Fruit fly (Drosophila melanogaster) whole organism, embryonic: ENCODE data around the gene Sc2.
A peak's percentile ranks its signal among the peaks of the same experiment; 100 is the strongest.

Experiments
- B-H2 ChIP-seq: fragments of 200-800 bp; sonication (Bioruptor generic); optimal IDR thresholded peaks from 2 replicates; lab custom pipeline; 2018; ENCODE audit warnings: missing biosample characterization, mild to moderate bottlenecking, missing genetic modification characterization
- Bteb2 ChIP-seq: fragments of 200-800 bp; sonication (Bioruptor generic); optimal IDR thresholded peaks from 2 replicates; lab custom pipeline; 2016; ENCODE audit warnings: missing biosample characterization, missing genetic modification characterization
- CG1024 ChIP-seq: fragments of 200-800 bp; sonication (Bioruptor generic); IDR thresholded peaks from 2 replicates; pipeline ENCODE4 v1.3.6; 2022; ENCODE audit warnings: missing biosample characterization, missing genetic modification characterization
- CG10431 ChIP-seq: fragments of 200-800 bp; sonication (Bioruptor generic); optimal IDR thresholded peaks from 3 replicates; lab custom pipeline; 2018; ENCODE audit warnings: missing biosample characterization, mild to moderate bottlenecking, missing genetic modification characterization
- CG11247 ChIP-seq: fragments of 200-800 bp; sonication (Bioruptor generic); IDR thresholded peaks from 2 replicates; pipeline ENCODE4 v1.3.6; 2022; ENCODE audit warnings: missing biosample characterization, missing genetic modification characterization
- CG11504 ChIP-seq: fragments of 200-800 bp; sonication (Bioruptor generic); optimal IDR thresholded peaks from 3 replicates; lab custom pipeline; 2019; ENCODE audit warnings: missing biosample characterization, mild to moderate bottlenecking, missing genetic modification characterization, moderate library complexity
- CG12104 ChIP-seq: fragments of 200-800 bp; sonication (Bioruptor generic); optimal IDR thresholded peaks from 3 replicates; lab custom pipeline; 2016; ENCODE audit warnings: missing biosample characterization, missing genetic modification characterization
- CG1233 ChIP-seq: fragments of 200-800 bp; sonication (Bioruptor generic); optimal IDR thresholded peaks from 4 replicates; lab custom pipeline; 2018; ENCODE audit warnings: missing biosample characterization, mild to moderate bottlenecking, missing genetic modification characterization
- CG13624 ChIP-seq: fragments of 200-800 bp; sonication (Bioruptor generic); optimal IDR thresholded peaks from 2 replicates; lab custom pipeline; 2016; ENCODE audit warnings: missing biosample characterization, missing genetic modification characterization
- CG14965 ChIP-seq: fragments of 200-800 bp; sonication (Bioruptor generic); optimal IDR thresholded peaks from 2 replicates; lab custom pipeline; 2016; ENCODE audit warnings: missing biosample characterization, missing genetic modification characterization, borderline replicate concordance
- CG15269 ChIP-seq: fragments of 200-800 bp; sonication (Bioruptor generic); optimal IDR thresholded peaks from 2 replicates; lab custom pipeline; 2018; ENCODE audit warnings: missing biosample characterization, mild to moderate bottlenecking, missing genetic modification characterization, moderate library complexity
- CG15601 ChIP-seq: fragments of 200-800 bp; sonication (Bioruptor generic); optimal IDR thresholded peaks from 3 replicates; lab custom pipeline; 2019; ENCODE audit warnings: missing biosample characterization, mild to moderate bottlenecking, missing genetic modification characterization, moderate library complexity
- CG16813 ChIP-seq: fragments of 200-800 bp; sonication (Bioruptor generic); IDR thresholded peaks from 3 replicates; pipeline ENCODE4 v1.3.6; 2022; ENCODE audit warnings: missing biosample characterization, missing genetic modification characterization; ENCODE audit not compliant: partially characterized antibody
- CG2712 ChIP-seq: fragments of 200-800 bp; optimal IDR thresholded peaks from 3 replicates; lab custom pipeline; 2019; ENCODE audit warnings: missing biosample characterization, mild to moderate bottlenecking, missing genetic modification characterization, moderate library complexity
- CG30020 ChIP-seq: fragments of 200-800 bp; optimal IDR thresholded peaks from 2 replicates; lab custom pipeline; 2019; ENCODE audit warnings: missing biosample characterization, mild to moderate bottlenecking, missing genetic modification characterization, moderate library complexity
- CG6689 ChIP-seq: fragments of 200-800 bp; sonication (Bioruptor generic); IDR thresholded peaks from 2 replicates; pipeline ENCODE4 v1.3.6; 2022; ENCODE audit warnings: missing biosample characterization, missing genetic modification characterization
- CG7987 ChIP-seq: fragments of 200-800 bp; sonication (Bioruptor generic); optimal IDR thresholded peaks from 2 replicates; lab custom pipeline; 2018; ENCODE audit warnings: missing biosample characterization, mild to moderate bottlenecking, missing genetic modification characterization, moderate library complexity
- CG8089 ChIP-seq: fragments of 200-800 bp; sonication (Bioruptor generic); optimal IDR thresholded peaks from 3 replicates; lab custom pipeline; 2016; ENCODE audit warnings: missing biosample characterization, missing genetic modification characterization
- CG8281 ChIP-seq: fragments of 200-800 bp; sonication (Bioruptor generic); optimal IDR thresholded peaks from 2 replicates; lab custom pipeline; 2018; ENCODE audit warnings: missing biosample characterization, mild to moderate bottlenecking, missing genetic modification characterization, moderate library complexity
- Fer3 ChIP-seq: fragments of 200-800 bp; sonication (Bioruptor generic); optimal IDR thresholded peaks from 2 replicates; lab custom pipeline; 2018; ENCODE audit warnings: missing biosample characterization, mild to moderate bottlenecking, missing genetic modification characterization, moderate library complexity
- H15 ChIP-seq: fragments of 200-800 bp; sonication (Bioruptor generic); IDR thresholded peaks from 3 replicates; pipeline ENCODE4 v1.3.6; 2022; ENCODE audit warnings: missing biosample characterization, missing genetic modification characterization
- HmgD ChIP-seq: fragments of 200-800 bp; sonication (Bioruptor generic); optimal IDR thresholded peaks from 3 replicates; lab custom pipeline; 2016; ENCODE audit warnings: missing biosample characterization, missing genetic modification characterization
- Max ChIP-seq: fragments of 200-800 bp; sonication (Bioruptor generic); optimal IDR thresholded peaks from 2 replicates; lab custom pipeline; 2016; ENCODE audit warnings: missing biosample characterization, mild to moderate bottlenecking, missing genetic modification characterization
- Mes4 ChIP-seq: fragments of 200-800 bp; sonication (Bioruptor generic); optimal IDR thresholded peaks from 2 replicates; lab custom pipeline; 2016; ENCODE audit warnings: missing biosample characterization, missing genetic modification characterization
- Optix ChIP-seq: fragments of 200-800 bp; sonication (Bioruptor generic); IDR thresholded peaks from 3 replicates; pipeline ENCODE4 v1.3.6; 2022; ENCODE audit warnings: missing biosample characterization, missing genetic modification characterization
- Poxn ChIP-seq: fragments of 200-800 bp; sonication (Bioruptor generic); IDR thresholded peaks from 2 replicates; pipeline ENCODE4 v1.3.6; 2022; ENCODE audit warnings: missing biosample characterization, missing genetic modification characterization
- Rx ChIP-seq: fragments of 200-800 bp; sonication (Bioruptor generic); IDR thresholded peaks from 2 replicates; pipeline ENCODE4 v1.3.6; 2022; ENCODE audit warnings: missing biosample characterization, missing genetic modification characterization
- Sin3A ChIP-seq: fragments of >200 bp; optimal IDR thresholded peaks from 2 replicates; lab custom pipeline; 2018
- Sry-β ChIP-seq: fragments of 200-800 bp; sonication (Bioruptor generic); optimal IDR thresholded peaks from 2 replicates; lab custom pipeline; 2018; ENCODE audit warnings: missing biosample characterization, mild to moderate bottlenecking, missing genetic modification characterization, moderate library complexity
- ara ChIP-seq: fragments of 200-800 bp; sonication (Bioruptor generic); IDR thresholded peaks from 2 replicates; pipeline ENCODE4 v1.3.6; 2022; ENCODE audit warnings: missing biosample characterization, missing genetic modification characterization
- ato ChIP-seq: fragments of 200-800 bp; sonication (Bioruptor generic); IDR thresholded peaks from 2 replicates; pipeline ENCODE4 v1.3.6; 2022; ENCODE audit warnings: missing biosample characterization, missing genetic modification characterization; ENCODE audit not compliant: partially characterized antibody
- ci ChIP-seq: fragments of 200-800 bp; sonication (Bioruptor generic); IDR thresholded peaks from 3 replicates; pipeline ENCODE4 v1.3.6; 2022; ENCODE audit warnings: missing biosample characterization, missing genetic modification characterization
- crol ChIP-seq: fragments of 200-800 bp; sonication (Bioruptor generic); IDR thresholded peaks from 2 replicates; pipeline ENCODE4 v1.3.6; 2022; ENCODE audit warnings: missing biosample characterization, missing genetic modification characterization
- dati ChIP-seq: fragments of 200-800 bp; sonication (Bioruptor generic); IDR thresholded peaks from 2 replicates; pipeline ENCODE4 v1.3.6; 2022; ENCODE audit warnings: missing biosample characterization, missing genetic modification characterization
- dmrt99B ChIP-seq: fragments of 200-800 bp; sonication (Bioruptor generic); optimal IDR thresholded peaks from 2 replicates; lab custom pipeline; 2018; ENCODE audit warnings: missing biosample characterization, mild to moderate bottlenecking, missing genetic modification characterization, moderate library complexity
- fd102C ChIP-seq: fragments of 200-800 bp; sonication (Bioruptor generic); optimal IDR thresholded peaks from 2 replicates; lab custom pipeline; 2018; ENCODE audit warnings: missing biosample characterization, mild to moderate bottlenecking, missing genetic modification characterization, moderate library complexity
- fru ChIP-seq: fragments of >200 bp; optimal IDR thresholded peaks from 2 replicates; lab custom pipeline; 2017
- gcm2 ChIP-seq: fragments of 200-800 bp; sonication (Bioruptor generic); optimal IDR thresholded peaks from 2 replicates; lab custom pipeline; 2016; ENCODE audit warnings: missing biosample characterization, missing genetic modification characterization
- gem ChIP-seq: fragments of 200-800 bp; sonication (Bioruptor generic); optimal IDR thresholded peaks from 2 replicates; lab custom pipeline; 2019; ENCODE audit warnings: missing biosample characterization, mild to moderate bottlenecking, missing genetic modification characterization, moderate library complexity
- gfzf ChIP-seq: fragments of 200-800 bp; sonication (Bioruptor generic); optimal IDR thresholded peaks from 2 replicates; lab custom pipeline; 2016; ENCODE audit warnings: missing biosample characterization, mild to moderate bottlenecking, missing genetic modification characterization, moderate library complexity
- grau ChIP-seq: fragments of 200-800 bp; optimal IDR thresholded peaks from 3 replicates; lab custom pipeline; 2019; ENCODE audit warnings: missing biosample characterization, mild to moderate bottlenecking, missing genetic modification characterization, moderate library complexity
- ind ChIP-seq: fragments of 200-800 bp; sonication (Bioruptor generic); optimal IDR thresholded peaks from 3 replicates; lab custom pipeline; 2016; ENCODE audit warnings: missing biosample characterization, missing genetic modification characterization
- lola ChIP-seq, 3 experiments: fragments of >200 bp in 2 of 3; fragments of 200-800 bp in 1 of 3; sonication (Bioruptor generic) in 1 of 3; optimal IDR thresholded peaks; 2 replicates each; lab custom pipeline; 2017 to 2019; ENCODE audit warnings: missing biosample characterization in 3 of 3, missing genetic modification characterization in 3 of 3, mild to moderate bottlenecking in 1 of 3, moderate library complexity in 1 of 3
- mam ChIP-seq: fragments of 200-800 bp; sonication (Bioruptor generic); optimal IDR thresholded peaks from 3 replicates; lab custom pipeline; 2016; ENCODE audit warnings: missing biosample characterization, missing genetic modification characterization
- mirr ChIP-seq: fragments of 200-800 bp; sonication (Bioruptor generic); optimal IDR thresholded peaks from 3 replicates; lab custom pipeline; 2018; ENCODE audit warnings: missing biosample characterization, mild to moderate bottlenecking, missing genetic modification characterization
- mld ChIP-seq: fragments of 200-800 bp; sonication (Bioruptor generic); IDR thresholded peaks from 3 replicates; pipeline ENCODE4 v1.3.6; 2022; ENCODE audit warnings: missing biosample characterization, missing genetic modification characterization; ENCODE audit not compliant: partially characterized antibody
- nerfin-1 ChIP-seq: fragments of 200-800 bp; sonication (Bioruptor generic); optimal IDR thresholded peaks from 3 replicates; lab custom pipeline; 2019; ENCODE audit warnings: missing biosample characterization, mild to moderate bottlenecking, missing genetic modification characterization, moderate library complexity
- otp ChIP-seq: fragments of 200-800 bp; sonication (Bioruptor generic); IDR thresholded peaks from 3 replicates; pipeline ENCODE4, ENCODE4 v1.3.6; 2022; ENCODE audit warnings: missing biosample characterization, missing genetic modification characterization
- so ChIP-seq: fragments of 200-800 bp; sonication (Bioruptor generic); IDR thresholded peaks from 3 replicates; pipeline ENCODE4 v1.3.6; 2022; ENCODE audit warnings: missing biosample characterization, missing genetic modification characterization
- trh ChIP-seq: fragments of 200-800 bp; sonication (Bioruptor generic); optimal IDR thresholded peaks from 2 replicates; lab custom pipeline; 2016; ENCODE audit warnings: missing biosample characterization, missing genetic modification characterization
- unc-4 ChIP-seq: fragments of 200-800 bp; sonication (Bioruptor generic); IDR thresholded peaks from 2 replicates; pipeline ENCODE4 v1.3.6; 2022; ENCODE audit warnings: missing biosample characterization, missing genetic modification characterization; ENCODE audit not compliant: partially characterized antibody
- wek ChIP-seq: fragments of 200-800 bp; sonication (Bioruptor generic); optimal IDR thresholded peaks from 3 replicates; lab custom pipeline; 2018; ENCODE audit warnings: missing biosample characterization, mild to moderate bottlenecking, missing genetic modification characterization, moderate library complexity

The Sc2 gene

DNA sequence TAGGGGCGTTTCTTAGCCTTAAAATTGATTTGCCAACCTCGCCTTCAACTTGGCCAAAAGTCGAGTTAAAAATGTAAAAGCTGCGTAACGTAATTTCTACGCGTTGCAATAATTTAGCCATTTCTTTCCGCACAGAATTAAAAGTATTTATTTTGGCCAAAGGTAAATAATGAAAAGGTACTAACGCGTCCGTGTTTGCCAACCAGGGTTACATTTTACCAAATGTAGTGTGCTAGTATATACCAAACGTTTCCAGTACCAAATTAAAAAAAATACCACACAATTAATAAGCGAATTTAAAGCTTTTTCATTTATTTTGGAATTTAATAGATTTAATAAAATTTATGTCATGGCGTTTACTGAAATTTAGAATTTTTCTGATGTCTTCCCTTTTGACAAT lies 4.3 kb upstream of the Sc2 start, which contains the start of gene Ccz1 (continued):
- TF ChIP-seq Max (GFP tag; lab: Kevin White, UChicago), result peak; percentile 67
- TF ChIP-seq CG30020 (tag; lab: Kevin White, UChicago), result peak; percentile 51
- TF ChIP-seq mld (GFP tag; lab: Robert Waterston, UW), result no peak
- no peak for TF ChIP-seq ara
- TF ChIP-seq CG15601 (tag; lab: Kevin White, UChicago), result peak; percentile 76
- TF ChIP-seq CG15269, result peak; percentile 63
- TF ChIP-seq CG11504 (tag; lab: Kevin White, UChicago), result peak; percentile 54
- TF ChIP-seq dmrt99B (tag; lab: Kevin White, UChicago), result peak; percentile 45
- no peak for TF ChIP-seq crol (GFP tag; lab: Robert Waterston, UW)
- TF ChIP-seq CG12104, result peak; percentile 70
- peak; percentile 38 for TF ChIP-seq CG10431 (GFP tag; lab: Kevin White, UChicago)
- TF ChIP-seq ind (GFP tag; lab: Kevin White, UChicago), result no peak
- TF ChIP-seq mam, result peak; percentile 67
- no peak for TF ChIP-seq Sin3A (lab: Kevin White, UChicago)
- TF ChIP-seq Rx, result no peak
- TF ChIP-seq fd102C, result peak; percentile 42
- no peak for TF ChIP-seq CG6689 (GFP tag; lab: Robert Waterston, UW)
- TF ChIP-seq wek (GFP tag; lab: Kevin White, UChicago), result peak; percentile 59
- peak; percentile 56 for TF ChIP-seq CG14965
- peak; percentile 63 for TF ChIP-seq trh
- TF ChIP-seq CG2712, result peak; percentile 23
- peak; percentile 28 for TF ChIP-seq mirr (GFP tag; lab: Kevin White, UChicago)
- peak; percentile 64 for TF ChIP-seq CG13624
- TF ChIP-seq CG1024, result no peak
- TF ChIP-seq grau (tag; lab: Kevin White, UChicago), result peak; percentile 47
- peak; percentile 47 for TF ChIP-seq nerfin-1 (tag; lab: Kevin White, UChicago)
- TF ChIP-seq gcm2, result no peak
- peak; percentile 52 for TF ChIP-seq Bteb2
- TF ChIP-seq Sry-β, result peak; percentile 6
- TF ChIP-seq CG11247 (GFP tag; lab: Robert Waterston, UW), result no peak
- no peak for TF ChIP-seq otp (GFP tag; lab: Robert Waterston, UW)
- TF ChIP-seq Poxn, result no peak
- TF ChIP-seq B-H2 (GFP tag; lab: Kevin White, UChicago), result peak; percentile 76
- no peak for TF ChIP-seq ci (GFP tag; lab: Robert Waterston, UW)
- TF ChIP-seq CG7987 (GFP tag; lab: Kevin White, UChicago), result peak; percentile 79
- peak; percentile 59 for TF ChIP-seq Fer3 (tag; lab: Kevin White, UChicago)
- TF ChIP-seq gem (tag; lab: Kevin White, UChicago), result peak; percentile 81
- no peak for TF ChIP-seq dati (GFP tag; lab: Robert Waterston, UW)
- TF ChIP-seq fru (lab: Kevin White, UChicago), result no peak
- TF ChIP-seq Mes4 (GFP tag; lab: Kevin White, UChicago), result peak; percentile 66
- TF ChIP-seq so (GFP tag; lab: Robert Waterston, UW), result no peak
- no peak for TF ChIP-seq H15
- TF ChIP-seq CG16813 (GFP tag; lab: Robert Waterston, UW), result no peak
- peak; percentile 18 for TF ChIP-seq CG8281 (tag; lab: Kevin White, UChicago)
- no peak for TF ChIP-seq unc-4
- TF ChIP-seq gfzf (GFP tag; lab: Kevin White, UChicago), result peak; percentile 87
- TF ChIP-seq lola (GFP tag; optimal IDR thresholded peaks at IDR 0.05; lab: Kevin White, UChicago), result peak in 1 of 3 experiments; percentile 50
- no peak for TF ChIP-seq Optix (GFP tag; lab: Robert Waterston, UW)
- peak; percentile 63 for TF ChIP-seq CG1233 (GFP tag; lab: Kevin White, UChicago)
- no peak for TF ChIP-seq ato (GFP tag; lab: Robert Waterston, UW)
- TF ChIP-seq HmgD (GFP tag; lab: Kevin White, UChicago), result peak; percentile 64
- peak; percentile 76 for TF ChIP-seq CG8089 (GFP tag; lab: Kevin White, UChicago)
